Worm (Caenorhabditis elegans) whole organism, midembryonic: ENCODE measurements around the gene cyp-25A3.

ENCODE experiments used
- T22C8.4 ChIP-seq: fragments of 200-800 bp; sonication (Bioruptor generic); IDR thresholded peaks from 2 replicates; pipeline ENCODE4 v1.3.6; 2022; ENCODE audit warnings: missing genetic modification characterization, missing compliant biosample characterization
- cog-1 ChIP-seq: sonication (generic microtip); optimal IDR thresholded peaks from 2 replicates; lab custom pipeline; 2016; ENCODE audit warnings: missing genetic modification characterization, missing compliant biosample characterization
- flt-1 ChIP-seq: fragments of 200-800 bp; sonication (Bioruptor generic); IDR thresholded peaks from 2 replicates; pipeline ENCODE4 v1.3.6; 2022; ENCODE audit warnings: missing genetic modification characterization, missing compliant biosample characterization
- klf-2 ChIP-seq: fragments of 200-800 bp; sonication (Bioruptor generic); conservative IDR thresholded peaks from 2 replicates; pipeline ENCODE4 v1.3.6; 2022; ENCODE audit warnings: missing genetic modification reagents, missing genetic modification characterization, missing compliant biosample characterization
- med-1 ChIP-seq: sonication (generic microtip); optimal IDR thresholded peaks from 2 replicates; lab custom pipeline; 2017; ENCODE audit warnings: missing genetic modification characterization, mild to moderate bottlenecking, missing compliant biosample characterization, antibody characterized with exemption, missing genetic modification reagents; ENCODE audit not compliant: insufficient read depth
- ref-1 ChIP-seq: fragments of 200-800 bp; sonication (Bioruptor generic); conservative IDR thresholded peaks from 2 replicates; pipeline ENCODE4 v1.3.6; 2022; ENCODE audit warnings: missing genetic modification reagents, missing genetic modification characterization, missing compliant biosample characterization
- tab-1 ChIP-seq: fragments of 200-800 bp; sonication (Bioruptor generic); IDR thresholded peaks from 2 replicates; pipeline ENCODE4 v1.3.6; 2022; ENCODE audit warnings: missing genetic modification characterization, missing compliant biosample characterization
- ztf-23 ChIP-seq: fragments of 200-800 bp; sonication (Bioruptor generic); IDR thresholded peaks from 2 replicates; pipeline ENCODE4 v1.3.6; 2022; ENCODE audit warnings: missing genetic modification reagents, missing genetic modification characterization, missing compliant biosample characterization
- ztf-29 ChIP-seq: fragments of 200-800 bp; sonication (Bioruptor generic); IDR thresholded peaks from 2 replicates; pipeline ENCODE4 v1.3.6; 2022; ENCODE audit warnings: missing genetic modification reagents, missing genetic modification characterization, missing compliant biosample characterization

Gene cyp-25A3

DNA sequence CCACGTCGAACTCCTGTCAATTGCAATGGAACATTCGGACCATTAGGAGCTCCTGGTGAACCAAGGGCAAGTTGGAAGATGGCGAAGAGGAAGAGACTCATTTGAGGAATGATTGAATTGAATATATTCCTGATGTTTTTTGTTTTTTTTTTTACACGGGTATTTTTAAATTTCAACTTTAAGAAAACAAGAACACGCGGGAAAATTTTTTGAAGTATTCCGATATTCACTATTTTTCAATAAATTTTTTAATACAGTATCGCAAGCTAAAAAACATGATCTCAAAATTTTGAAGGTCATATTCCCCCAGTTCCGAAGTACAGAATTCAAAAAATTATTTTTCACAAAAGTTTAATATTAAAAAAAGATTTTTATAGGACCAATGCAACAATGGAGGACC, 10.4 kb downstream of the cyp-25A3 start, which contains the start of gene cnnm-5:
Gene cnnm-5, minus strand, starts transcription at position 101 of the 400 bp plus-strand sequence.
- no peak for TF ChIP-seq flt-1
- TF ChIP-seq T22C8.4 = no peak
- TF ChIP-seq med-1 (GFP tag; lab: Kevin White, UChicago) = no peak
- no peak for TF ChIP-seq ref-1 (GFP tag; lab: Robert Waterston, UW)

DNA sequence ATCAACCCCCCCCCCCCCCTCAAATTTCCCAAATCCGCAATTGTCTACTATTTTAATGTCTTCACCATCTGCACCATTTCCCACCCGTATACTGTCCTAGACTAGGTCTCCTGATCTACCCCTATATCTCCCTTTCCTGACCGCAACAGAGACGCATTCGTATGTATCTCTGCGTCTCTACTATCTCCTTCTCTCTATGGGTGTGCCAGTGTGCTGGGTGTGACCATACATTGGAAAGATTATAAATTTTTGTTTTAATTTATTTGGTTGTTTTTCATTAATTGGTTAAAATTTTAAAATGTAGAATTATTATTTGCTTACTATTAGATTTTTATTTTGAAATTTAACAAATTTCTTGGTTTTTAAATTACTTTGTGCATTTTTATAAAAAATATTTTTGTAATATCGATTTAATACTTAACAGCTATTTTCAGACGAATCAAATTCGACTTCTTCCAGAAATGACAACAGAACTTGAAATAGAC, 17.5 kb downstream of the cyp-25A3 start, which contains the start of gene amx-1:
Gene amx-1, plus strand, starts transcription at position 435 of the 485 bp plus-strand sequence.
- TF ChIP-seq flt-1 (no peak), T22C8.4 (no peak), ref-1 (GFP tag; lab: Robert Waterston, UW) (no peak), med-1 (GFP tag; lab: Kevin White, UChicago) (no peak), ztf-23 (no peak), klf-2 (GFP tag; lab: Robert Waterston, UW) (no peak)

DNA sequence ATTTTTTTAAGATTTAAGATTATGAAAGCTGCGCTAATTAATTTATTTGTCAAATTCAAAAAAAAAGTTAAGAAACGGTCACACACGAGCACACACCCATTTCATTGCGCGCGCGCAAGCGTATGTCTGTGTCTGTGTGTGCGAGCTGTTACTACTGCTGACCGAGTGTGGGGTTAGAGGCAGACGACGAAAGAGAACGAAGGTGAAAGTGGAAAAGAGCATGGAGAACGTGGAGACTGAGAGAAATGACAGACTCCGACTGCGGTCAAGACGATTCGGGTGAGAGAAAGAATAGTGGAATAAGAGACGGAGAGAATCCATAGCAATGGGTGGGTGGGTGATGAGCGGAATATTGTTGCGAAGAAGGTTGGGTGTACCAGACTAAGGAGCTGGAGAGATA, 19.4 kb downstream of the cyp-25A3 start:
- 0 out of 2 replicates have a peak, but pooled peaks have one; percentile 28 for TF ChIP-seq tab-1
- TF ChIP-seq cog-1 (tag; lab: Kevin White, UChicago) = peak; percentile 46
- no peak for TF ChIP-seq ref-1 (GFP tag; lab: Robert Waterston, UW)
- peak; percentile 45; the same call in 1 of the 2 replicates for TF ChIP-seq ztf-23

DNA sequence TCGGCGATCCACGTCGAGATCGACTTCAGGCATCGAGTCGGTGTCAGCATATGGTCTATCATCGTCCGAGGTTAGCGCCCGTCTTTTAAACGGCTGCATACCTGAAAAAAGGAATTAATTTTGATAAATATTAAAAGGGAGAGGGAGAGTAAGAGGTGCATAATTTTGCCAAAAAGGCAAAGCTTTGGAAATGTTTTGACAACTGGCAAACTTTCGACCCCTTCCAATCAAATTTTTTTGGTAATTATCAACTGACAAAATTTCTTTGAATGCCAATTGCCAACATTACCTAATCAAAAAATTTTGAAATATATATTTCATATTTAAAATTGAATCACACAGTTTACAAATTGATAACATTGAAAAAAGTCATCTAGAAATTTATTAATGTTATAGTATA, 20.0 kb downstream of the cyp-25A3 start, which contains the start of gene dpy-27:
Gene dpy-27, minus strand, starts transcription at position 101 of the 400 bp plus-strand sequence.
- TF ChIP-seq T22C8.4 (no peak), ztf-29 (GFP tag; lab: Robert Waterston, UW) (no peak)

DNA sequence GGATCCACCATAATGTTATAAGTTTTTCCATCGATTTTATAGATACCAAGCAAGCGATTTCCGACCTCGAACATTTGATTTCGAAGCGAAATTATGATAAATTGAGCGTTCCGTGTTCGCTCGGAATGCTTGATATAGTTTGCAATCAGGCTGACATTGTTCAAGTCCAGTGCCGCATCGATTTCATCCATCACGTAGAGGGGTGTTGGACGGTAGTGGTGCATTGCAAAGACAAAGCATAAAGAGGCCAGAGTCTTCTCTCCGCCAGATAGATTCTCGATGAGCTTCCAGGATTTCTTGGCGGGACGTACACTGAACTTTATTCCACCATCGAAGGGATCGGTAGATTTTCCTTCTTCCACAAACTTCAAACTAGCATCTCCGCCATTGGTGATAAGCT, 25.1 kb downstream of the cyp-25A3 start:
- TF ChIP-seq ztf-23 (no peak), med-1 (GFP tag; lab: Kevin White, UChicago) (no peak), T22C8.4 (no peak), klf-2 (GFP tag; lab: Robert Waterston, UW) (no peak), tab-1 (no peak), flt-1 (no peak), ref-1 (GFP tag; lab: Robert Waterston, UW) (no peak), ztf-29 (GFP tag; lab: Robert Waterston, UW) (no peak), cog-1 (tag; lab: Kevin White, UChicago) (no peak)

DNA sequence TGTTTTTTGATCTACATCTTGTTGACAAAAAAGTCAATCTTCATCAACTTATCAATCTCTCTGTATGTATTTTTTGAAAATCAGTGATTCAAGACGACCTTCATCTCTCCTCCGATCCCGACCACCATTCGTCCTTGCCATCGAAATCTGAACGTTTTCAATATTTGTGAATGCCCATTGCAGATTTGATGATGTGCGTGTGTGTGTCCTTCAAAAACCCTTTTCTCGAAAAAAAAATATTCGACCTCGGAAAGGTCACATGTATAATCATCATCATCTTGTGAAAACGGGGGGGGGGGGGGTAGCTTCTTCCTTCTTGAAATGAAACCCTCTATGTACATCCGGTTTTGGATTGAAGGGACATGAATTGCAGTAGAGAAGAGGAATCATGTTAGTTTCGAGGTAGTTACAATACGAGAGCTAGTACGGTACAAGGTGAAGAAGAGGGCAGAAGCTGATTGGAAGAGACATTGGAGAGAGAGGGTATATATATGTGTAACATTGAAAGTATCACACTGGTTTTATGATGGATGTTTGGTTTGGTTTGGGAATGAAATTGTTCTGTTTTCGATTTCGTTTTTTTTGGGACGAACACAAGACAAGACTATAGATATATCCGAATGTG, 27.1 kb downstream of the cyp-25A3 start:
- TF ChIP-seq med-1 (GFP tag; lab: Kevin White, UChicago) (no peak), tab-1 (no peak), ztf-23 (no peak), ztf-29 (GFP tag; lab: Robert Waterston, UW) (no peak), klf-2 (GFP tag; lab: Robert Waterston, UW) (no peak), T22C8.4 (no peak), flt-1 (no peak), ref-1 (GFP tag; lab: Robert Waterston, UW) (no peak), cog-1 (tag; lab: Kevin White, UChicago) (no peak)

DNA sequence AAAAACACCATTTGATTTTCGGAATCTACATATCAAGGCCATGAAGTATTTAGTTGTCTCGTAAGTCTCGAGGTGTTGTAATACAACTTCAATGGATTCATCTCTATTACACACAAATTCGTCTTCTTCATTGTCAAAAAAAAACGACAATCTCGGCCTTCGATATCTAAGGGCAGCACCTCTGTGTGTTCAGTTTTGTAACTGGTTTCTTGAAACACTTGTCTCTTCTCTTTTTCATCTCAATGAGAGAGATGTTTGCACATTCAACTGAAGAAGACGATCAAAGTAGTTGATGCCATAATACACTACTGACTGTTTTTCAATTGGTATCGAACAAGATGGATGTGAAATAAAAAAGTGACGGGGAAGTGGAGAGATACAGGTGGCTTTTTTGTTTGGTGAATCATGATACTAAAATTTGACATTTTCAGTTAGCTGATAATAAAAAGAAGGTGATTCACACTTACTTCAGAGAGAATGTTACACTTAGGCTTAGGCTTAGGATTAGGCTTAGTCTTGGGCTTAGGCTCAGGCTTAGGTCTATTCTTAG, 28.1 kb downstream of the cyp-25A3 start:
- TF ChIP-seq T22C8.4 = no peak
- TF ChIP-seq flt-1 = no peak

DNA sequence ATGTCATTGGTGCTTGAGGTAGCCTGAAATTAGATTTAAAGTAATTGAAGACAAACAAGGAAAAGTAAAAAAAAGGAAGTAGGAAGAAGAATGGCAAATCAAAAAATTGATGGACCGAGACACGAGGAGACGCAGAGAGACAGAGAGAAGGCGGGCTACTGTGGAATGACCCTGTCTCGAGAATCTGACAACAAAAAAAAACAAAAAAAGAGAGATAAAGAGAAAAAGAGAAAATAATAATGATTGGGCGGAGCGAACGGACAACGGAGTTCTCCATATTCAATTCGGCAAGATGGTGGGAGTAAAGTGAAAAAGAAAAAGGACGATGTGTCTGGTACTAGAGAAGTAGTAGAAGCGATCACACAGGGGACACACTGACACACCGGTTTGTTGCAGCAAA, 30.5 kb downstream of the cyp-25A3 start, which contains the start of gene toh-1:
Gene toh-1, minus strand, starts transcription at position 23 of the 400 bp plus-strand sequence.
- TF ChIP-seq tab-1 (no peak), ref-1 (GFP tag; lab: Robert Waterston, UW) (no peak), cog-1 (tag; lab: Kevin White, UChicago) (no peak), klf-2 (GFP tag; lab: Robert Waterston, UW) (no peak), med-1 (GFP tag; lab: Kevin White, UChicago) (no peak), ztf-23 (no peak), T22C8.4 (no peak), ztf-29 (GFP tag; lab: Robert Waterston, UW) (no peak), flt-1 (no peak)

DNA sequence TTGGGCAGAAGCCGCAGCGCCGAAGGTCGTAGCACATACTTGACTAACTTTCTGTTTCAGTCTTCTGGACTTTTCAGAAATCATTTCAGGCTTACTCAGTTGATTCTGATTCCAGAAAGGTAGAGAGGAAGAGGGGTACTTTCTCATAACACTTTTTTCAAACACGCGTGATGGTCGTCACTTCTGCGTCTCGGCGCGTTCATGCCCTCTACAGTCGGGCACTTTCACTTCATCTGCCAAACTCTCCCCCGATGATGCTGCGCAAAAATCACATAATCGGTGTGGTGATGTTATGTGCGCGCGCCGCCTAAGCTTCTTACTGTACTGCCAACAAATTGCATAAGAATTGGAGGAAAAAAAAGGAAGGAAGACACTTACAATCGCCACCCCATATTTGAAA, 31.9 kb downstream of the cyp-25A3 start:
- TF ChIP-seq klf-2 (GFP tag; lab: Robert Waterston, UW) (no peak), T22C8.4 (no peak)

DNA sequence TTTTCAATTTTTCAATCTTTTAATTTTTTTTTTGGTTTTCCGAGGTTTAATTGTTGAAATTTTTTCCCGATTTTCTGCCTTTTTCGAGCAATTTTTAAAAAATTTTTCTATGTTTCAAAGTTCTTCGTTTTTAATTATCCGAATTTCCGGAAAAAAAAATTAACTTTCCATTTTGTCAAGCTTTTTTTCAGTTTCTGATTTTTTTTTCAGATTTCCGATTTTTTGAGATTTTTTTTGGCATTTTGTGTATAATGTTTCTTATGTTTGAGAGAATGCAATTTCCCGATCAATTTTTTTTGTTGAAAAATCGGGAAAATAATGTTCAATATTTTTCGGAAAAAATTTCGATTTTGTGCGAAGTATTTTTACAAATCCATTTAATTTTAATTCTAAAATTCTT, 32.7 kb downstream of the cyp-25A3 start:
- no peak for TF ChIP-seq med-1 (GFP tag; lab: Kevin White, UChicago)
- no peak for TF ChIP-seq flt-1
- no peak for TF ChIP-seq tab-1
- TF ChIP-seq ref-1 (GFP tag; lab: Robert Waterston, UW) = no peak
- no peak for TF ChIP-seq klf-2 (GFP tag; lab: Robert Waterston, UW)
- TF ChIP-seq ztf-23 = no peak
- no peak for TF ChIP-seq ztf-29 (GFP tag; lab: Robert Waterston, UW)
- no peak for TF ChIP-seq cog-1 (tag; lab: Kevin White, UChicago)
- TF ChIP-seq T22C8.4 = no peak

DNA sequence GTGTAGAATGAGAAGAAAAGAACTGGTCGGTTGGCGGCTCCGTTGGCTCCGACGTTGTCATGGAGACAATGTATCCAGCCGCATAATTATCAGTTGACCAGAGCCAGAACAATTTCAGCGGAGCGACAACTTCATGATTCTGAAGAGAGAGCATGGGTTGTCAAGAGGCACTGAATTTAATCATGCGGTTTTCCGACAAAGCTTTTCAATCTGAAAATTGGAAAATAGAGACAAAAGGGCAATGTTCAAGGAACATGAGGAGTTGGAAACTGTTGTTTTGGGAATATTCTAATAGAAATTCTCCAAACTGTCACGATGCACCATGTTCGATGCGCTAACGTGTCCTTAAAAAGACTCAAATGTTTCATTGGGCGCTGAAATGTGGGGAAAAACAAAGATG, 35.1 kb downstream of the cyp-25A3 start, which contains the start of gene xbx-5:
Gene xbx-5, minus strand, starts transcription at position 56 of the 400 bp plus-strand sequence.
- TF ChIP-seq klf-2 (GFP tag; lab: Robert Waterston, UW) = no peak
- TF ChIP-seq med-1 (GFP tag; lab: Kevin White, UChicago) = no peak
- no peak for TF ChIP-seq flt-1
